Fruit fly (Drosophila melanogaster) whole organism, embryonic: ENCODE measurements around the gene Obp19b.

Experiments used
- BEAF-32 ChIP-seq: fragments of 200-800 bp; sonication (Bioruptor generic); optimal IDR thresholded peaks from 3 replicates; lab custom pipeline; 2017; ENCODE audit warnings: missing biosample characterization, missing genetic modification characterization, mild to moderate bottlenecking, moderate library complexity, missing genetic modification reagents
- Bgb ChIP-seq: fragments of 200-800 bp; sonication (Bioruptor generic); IDR thresholded peaks from 2 replicates; pipeline ENCODE4 v1.3.6; 2022; ENCODE audit warnings: missing biosample characterization, missing genetic modification characterization; ENCODE audit not compliant: partially characterized antibody
- Blimp-1 ChIP-seq: fragments of 200-800 bp; sonication (Bioruptor generic); optimal IDR thresholded peaks from 3 replicates; lab custom pipeline; 2018; ENCODE audit warnings: missing biosample characterization, missing genetic modification characterization, mild to moderate bottlenecking, moderate library complexity, missing genetic modification reagents
- CG10543 ChIP-seq: fragments of 200-800 bp; sonication (Bioruptor generic); optimal IDR thresholded peaks from 3 replicates; lab custom pipeline; 2017; ENCODE audit warnings: missing biosample characterization, mild to moderate bottlenecking, missing genetic modification characterization, moderate library complexity
- CG11560 ChIP-seq: fragments of 200-800 bp; sonication (Bioruptor generic); IDR thresholded peaks from 3 replicates; pipeline ENCODE4 v1.3.6; 2022; ENCODE audit warnings: missing biosample characterization, missing genetic modification characterization
- CG13287 ChIP-seq: fragments of 200-800 bp; sonication (Bioruptor generic); IDR thresholded peaks from 2 replicates; pipeline ENCODE4 v1.3.6; 2022; ENCODE audit warnings: missing biosample characterization, missing genetic modification characterization; ENCODE audit not compliant: partially characterized antibody
- CG13296 ChIP-seq: fragments of 200-800 bp; sonication (Bioruptor generic); optimal IDR thresholded peaks from 3 replicates; lab custom pipeline; 2018; ENCODE audit warnings: missing biosample characterization, mild to moderate bottlenecking, missing genetic modification characterization
- CG16813 ChIP-seq: fragments of 200-800 bp; sonication (Bioruptor generic); IDR thresholded peaks from 3 replicates; pipeline ENCODE4 v1.3.6; 2022; ENCODE audit warnings: missing biosample characterization, missing genetic modification characterization; ENCODE audit not compliant: partially characterized antibody
- CG18011 ChIP-seq: fragments of 200-800 bp; sonication (Bioruptor generic); optimal IDR thresholded peaks from 2 replicates; lab custom pipeline; 2017; ENCODE audit warnings: missing biosample characterization, missing genetic modification characterization, mild to moderate bottlenecking, moderate library complexity, missing genotype
- CG2120 ChIP-seq: fragments of 200-800 bp; sonication (Bioruptor generic); optimal IDR thresholded peaks from 3 replicates; lab custom pipeline; 2016; ENCODE audit warnings: missing biosample characterization, missing genetic modification characterization
- CG2199 ChIP-seq: fragments of 200-800 bp; sonication (Bioruptor generic); IDR thresholded peaks from 3 replicates; pipeline ENCODE4 v1.3.6; 2022; ENCODE audit warnings: missing biosample characterization, missing genetic modification characterization
- CG3726 ChIP-seq: fragments of 200-800 bp; sonication (Bioruptor generic); IDR thresholded peaks from 3 replicates; pipeline ENCODE4, ENCODE4 v1.3.6; 2022; ENCODE audit warnings: missing biosample characterization, missing genetic modification characterization
- CG6683 ChIP-seq: fragments of 200-800 bp; sonication (Bioruptor generic); optimal IDR thresholded peaks from 2 replicates; lab custom pipeline; 2017; ENCODE audit warnings: missing biosample characterization, mild to moderate bottlenecking, missing genetic modification characterization, missing genetic modification reagents
- CG7786 ChIP-seq: fragments of 200-800 bp; sonication (Bioruptor generic); optimal IDR thresholded peaks from 2 replicates; lab custom pipeline; 2016; ENCODE audit warnings: missing biosample characterization, missing genetic modification characterization
- CG7963 ChIP-seq: fragments of 200-800 bp; sonication (Bioruptor generic); IDR thresholded peaks from 3 replicates; pipeline ENCODE4 v1.3.6; 2022; ENCODE audit warnings: missing biosample characterization, missing genetic modification characterization; ENCODE audit not compliant: partially characterized antibody
- CG8765 ChIP-seq: fragments of 200-800 bp; sonication (Bioruptor generic); IDR thresholded peaks from 2 replicates; pipeline ENCODE4 v1.3.6; 2022; ENCODE audit warnings: missing biosample characterization, missing genetic modification characterization
- D19B ChIP-seq: fragments of 200-800 bp; sonication (Bioruptor generic); optimal IDR thresholded peaks from 2 replicates; lab custom pipeline; 2017; ENCODE audit warnings: missing biosample characterization, mild to moderate bottlenecking, missing genetic modification characterization
- E2f2 ChIP-seq: fragments of 200-800 bp; sonication (Bioruptor generic); IDR thresholded peaks from 2 replicates; pipeline ENCODE4 v1.3.6; 2022; ENCODE audit warnings: missing biosample characterization, missing genetic modification characterization
- Kr ChIP-seq: fragments of 200-800 bp; sonication (Bioruptor generic); optimal IDR thresholded peaks from 2 replicates; lab custom pipeline; 2017; ENCODE audit warnings: missing biosample characterization, mild to moderate bottlenecking, missing genetic modification characterization
- Mad ChIP-seq: fragments of 200-800 bp; sonication (Bioruptor generic); optimal IDR thresholded peaks from 2 replicates; lab custom pipeline; 2016; ENCODE audit warnings: missing biosample characterization, missing genetic modification characterization
- NfI ChIP-seq: fragments of 200-800 bp; sonication (Bioruptor generic); optimal IDR thresholded peaks from 3 replicates; lab custom pipeline; 2018; ENCODE audit warnings: missing biosample characterization, mild to moderate bottlenecking, missing genetic modification characterization, moderate library complexity
- Oli ChIP-seq: fragments of 200-800 bp; sonication (Bioruptor generic); optimal IDR thresholded peaks from 2 replicates; lab custom pipeline; 2018; ENCODE audit warnings: missing biosample characterization, mild to moderate bottlenecking, missing genetic modification characterization, moderate library complexity
- Sry-β ChIP-seq: fragments of 200-800 bp; sonication (Bioruptor generic); optimal IDR thresholded peaks from 2 replicates; lab custom pipeline; 2018; ENCODE audit warnings: missing biosample characterization, mild to moderate bottlenecking, missing genetic modification characterization, moderate library complexity
- amos ChIP-seq: fragments of 200-800 bp; sonication (Bioruptor generic); IDR thresholded peaks from 2 replicates; pipeline ENCODE4 v1.3.6; 2022; ENCODE audit warnings: missing biosample characterization, missing genetic modification characterization; ENCODE audit not compliant: partially characterized antibody
- ap ChIP-seq: fragments of 200-800 bp; sonication (Bioruptor generic); IDR thresholded peaks from 2 replicates; pipeline ENCODE4 v1.3.6; 2022; ENCODE audit warnings: missing biosample characterization, missing genetic modification characterization
- bbx ChIP-seq: fragments of 200-800 bp; sonication (Bioruptor generic); IDR thresholded peaks from 2 replicates; pipeline ENCODE4 v1.3.6; 2022; ENCODE audit warnings: missing biosample characterization, missing genetic modification characterization; ENCODE audit not compliant: partially characterized antibody
- btn ChIP-seq: fragments of 200-800 bp; sonication (Bioruptor generic); optimal IDR thresholded peaks from 2 replicates; lab custom pipeline; 2016; ENCODE audit warnings: missing biosample characterization, missing genetic modification characterization
- cad ChIP-seq: fragments of >200 bp; optimal IDR thresholded peaks from 2 replicates; lab custom pipeline; 2017; ENCODE audit warnings: missing biosample characterization, missing genetic modification characterization
- cato ChIP-seq: fragments of 200-800 bp; sonication (Bioruptor generic); optimal IDR thresholded peaks from 2 replicates; lab custom pipeline; 2016; ENCODE audit warnings: missing biosample characterization, missing genetic modification characterization, borderline replicate concordance
- chn ChIP-seq: fragments of 200-800 bp; sonication (Bioruptor generic); optimal IDR thresholded peaks from 2 replicates; lab custom pipeline; 2016; ENCODE audit warnings: missing biosample characterization, missing genetic modification characterization
- cwo ChIP-seq: fragments of 200-800 bp; sonication (Bioruptor generic); optimal IDR thresholded peaks from 3 replicates; lab custom pipeline; 2017; ENCODE audit warnings: missing biosample characterization, missing genetic modification characterization, mild to moderate bottlenecking, moderate library complexity, missing genetic modification reagents
- gro ChIP-seq: fragments of 200-800 bp; sonication (Bioruptor generic); optimal IDR thresholded peaks from 2 replicates; lab custom pipeline; 2016; ENCODE audit warnings: missing biosample characterization, missing genetic modification characterization
- gt ChIP-seq: fragments of 200-800 bp; sonication (Bioruptor generic); IDR thresholded peaks from 2 replicates; pipeline ENCODE4 v1.3.6; 2022; ENCODE audit warnings: missing biosample characterization, missing genetic modification characterization
- hb ChIP-seq: fragments of 200-800 bp; sonication (Bioruptor generic); IDR thresholded peaks from 3 replicates; pipeline ENCODE4 v1.3.6; 2022; ENCODE audit warnings: missing biosample characterization, missing genetic modification characterization; ENCODE audit not compliant: partially characterized antibody
- klu ChIP-seq: fragments of 200-800 bp; sonication (Bioruptor generic); IDR thresholded peaks from 2 replicates; pipeline ENCODE4 v1.3.6; 2022; ENCODE audit warnings: missing biosample characterization, missing genetic modification characterization
- knrl ChIP-seq: fragments of 200-800 bp; sonication (Bioruptor generic); IDR thresholded peaks from 3 replicates; pipeline ENCODE4 v1.3.6; 2022; ENCODE audit warnings: missing biosample characterization, missing genetic modification characterization; ENCODE audit not compliant: partially characterized antibody
- mam ChIP-seq: fragments of 200-800 bp; sonication (Bioruptor generic); optimal IDR thresholded peaks from 3 replicates; lab custom pipeline; 2016; ENCODE audit warnings: missing biosample characterization, missing genetic modification characterization
- nerfin-2 ChIP-seq: fragments of 200-800 bp; sonication (Bioruptor generic); IDR thresholded peaks from 2 replicates; pipeline ENCODE4 v1.3.6; 2022; ENCODE audit warnings: missing biosample characterization, missing genetic modification characterization; ENCODE audit not compliant: partially characterized antibody
- pan ChIP-seq, 4 experiments: fragments of >200 bp in 3 of 4; fragments of 200-800 bp in 1 of 4; sonication (Bioruptor generic) in 1 of 4; optimal IDR thresholded peaks in 3 of 4; IDR thresholded peaks in 1 of 4; 2 replicates each; pipeline versions ENCODE4 v1.3.6 to Lab custom; 2017 to 2022; ENCODE audit warnings: missing biosample characterization in 2 of 4, missing genetic modification characterization in 2 of 4, mixed read lengths in 1 of 4
- pnt ChIP-seq: fragments of 200-800 bp; sonication (Bioruptor generic); optimal IDR thresholded peaks from 3 replicates; lab custom pipeline; 2016; ENCODE audit warnings: missing biosample characterization, missing genetic modification characterization
- pzg ChIP-seq: fragments of 200-800 bp; sonication (Bioruptor generic); optimal IDR thresholded peaks from 3 replicates; lab custom pipeline; 2018; ENCODE audit warnings: missing biosample characterization, mild to moderate bottlenecking, missing genetic modification characterization, moderate library complexity
- rib ChIP-seq: fragments of 200-800 bp; sonication (Bioruptor generic); IDR thresholded peaks from 2 replicates; pipeline ENCODE4 v1.3.6; 2022; ENCODE audit warnings: missing biosample characterization, missing genetic modification characterization
- row ChIP-seq: fragments of 200-800 bp; sonication (Bioruptor generic); IDR thresholded peaks from 3 replicates; pipeline ENCODE4 v1.3.6; 2022; ENCODE audit warnings: missing biosample characterization, missing genetic modification characterization
- sens ChIP-seq: fragments of 200-800 bp; sonication (Bioruptor generic); peaks from one replicate; lab custom pipeline; 2016; ENCODE audit warnings: missing biosample characterization, missing genetic modification characterization
- shn ChIP-seq: fragments of 200-800 bp; sonication (Bioruptor generic); optimal IDR thresholded peaks from 3 replicates; lab custom pipeline; 2016; ENCODE audit warnings: missing biosample characterization, missing genetic modification characterization
- sisA ChIP-seq: fragments of 200-800 bp; sonication (Bioruptor generic); IDR thresholded peaks from 2 replicates; pipeline ENCODE4 v1.3.6; 2022; ENCODE audit warnings: missing biosample characterization, missing genetic modification characterization
- stwl ChIP-seq: fragments of 200-800 bp; sonication (Bioruptor generic); optimal IDR thresholded peaks from 3 replicates; lab custom pipeline; 2018; ENCODE audit warnings: missing biosample characterization, mild to moderate bottlenecking, missing genetic modification characterization, moderate library complexity
- z ChIP-seq: fragments of 200-800 bp; sonication (Bioruptor generic); IDR thresholded peaks from 3 replicates; pipeline ENCODE4 v1.3.6; 2022; ENCODE audit warnings: missing biosample characterization, missing genetic modification characterization
- zen ChIP-seq: fragments of 200-800 bp; sonication (Bioruptor generic); optimal IDR thresholded peaks from 3 replicates; lab custom pipeline; 2018; ENCODE audit warnings: missing biosample characterization, mild to moderate bottlenecking, missing genetic modification characterization, moderate library complexity

Obp19b gene

dm6 chrX:20389633-20390032 is 26.9 kb upstream of the Obp19b start (continued):
- no peak for TF ChIP-seq CG10543 (GFP tag; lab: Kevin White, UChicago)
- no peak for TF ChIP-seq chn
- TF ChIP-seq Blimp-1, result no peak
- peak; percentile 75 for TF ChIP-seq Sry-β (GFP tag; lab: Kevin White, UChicago)
- no peak for TF ChIP-seq klu (GFP tag; lab: Robert Waterston, UW)
- no peak for TF ChIP-seq Mad (GFP tag; lab: Kevin White, UChicago)
- no peak for TF ChIP-seq CG3726 (GFP tag; lab: Robert Waterston, UW)
- TF ChIP-seq nerfin-2, result peak; percentile 45; the same call in 1 of the 2 replicates
- TF ChIP-seq E2f2 (GFP tag; lab: Robert Waterston, UW), result peak; percentile 78
- TF ChIP-seq cato (GFP tag; lab: Kevin White, UChicago), result no peak
- no peak for TF ChIP-seq Oli (tag; lab: Kevin White, UChicago)
- 0 out of 3 replicates have a peak, but pooled peaks have one; percentile 42 for TF ChIP-seq CG7963 (GFP tag; lab: Robert Waterston, UW)
- TF ChIP-seq mam (GFP tag; lab: Kevin White, UChicago), result no peak
- TF ChIP-seq knrl (GFP tag; lab: Robert Waterston, UW), result peak; percentile 36; the same call in 1 of the 3 replicates
- no peak for TF ChIP-seq gro
- no peak for TF ChIP-seq sisA (GFP tag; lab: Robert Waterston, UW)
- TF ChIP-seq pan (optimal IDR thresholded peaks at IDR 0.05; lab: Kevin White, UChicago), result no peak
- no peak for TF ChIP-seq pan (GFP tag; optimal IDR thresholded peaks at IDR 0.05 in 1 of 2, IDR thresholded peaks at IDR 0.05 in 1 of 2)
- TF ChIP-seq row (GFP tag; lab: Robert Waterston, UW), result peak; percentile 31; the same call in 1 of the 3 replicates
- peak; percentile 32 for TF ChIP-seq stwl
- TF ChIP-seq cad (GFP tag; lab: Kevin White, UChicago), result no peak
- 0 out of 2 replicates have a peak, but pooled peaks have one; percentile 41 for TF ChIP-seq amos
- no peak for TF ChIP-seq CG7786
- TF ChIP-seq CG2199, result no peak
- peak; percentile 22; the same call in 1 of the 2 replicates for TF ChIP-seq CG13287 (GFP tag; lab: Robert Waterston, UW)
- peak; percentile 77 for TF ChIP-seq hb
- peak; percentile 2 for TF ChIP-seq zen
- no peak for TF ChIP-seq CG2120
- TF ChIP-seq NfI (GFP tag; lab: Kevin White, UChicago), result no peak
- TF ChIP-seq bbx (GFP tag; lab: Robert Waterston, UW), result peak; percentile 33
- no peak for TF ChIP-seq btn
- peak; percentile 16 for TF ChIP-seq D19B
- TF ChIP-seq CG13296 (GFP tag; lab: Kevin White, UChicago), result no peak
- no peak for TF ChIP-seq rib
- no peak for TF ChIP-seq z (GFP tag; lab: Robert Waterston, UW)
- no peak for TF ChIP-seq CG8765 (GFP tag; lab: Robert Waterston, UW)
- TF ChIP-seq Kr, result no peak
- TF ChIP-seq pzg, result peak; percentile 21
- TF ChIP-seq CG16813 (GFP tag; lab: Robert Waterston, UW), result peak; percentile 78
- no peak for TF ChIP-seq pnt
- no peak for TF ChIP-seq gt (GFP tag; lab: Robert Waterston, UW)
- peak; percentile 11 for TF ChIP-seq sens
- TF ChIP-seq CG11560 (tag; lab: Robert Waterston, UW), result peak; percentile 95
- TF ChIP-seq CG18011 (GFP tag; lab: Kevin White, UChicago), result peak; percentile 95
- TF ChIP-seq ap (GFP tag; lab: Robert Waterston, UW), result no peak
- TF ChIP-seq Bgb (GFP tag; lab: Robert Waterston, UW), result peak; percentile 30; the same call in 1 of the 2 replicates
- TF ChIP-seq CG6683, result no peak
- peak; percentile 26 for TF ChIP-seq BEAF-32
- no peak for TF ChIP-seq shn (GFP tag; lab: Kevin White, UChicago)
- TF ChIP-seq cwo (GFP tag; lab: Kevin White, UChicago), result no peak
